Fruit fly (Drosophila melanogaster): ENCODE measurements around the gene sog.

Gene sog

dm6 chrX:15571939-15572338 is 61.3 kb downstream of the sog start, which contains the start of gene CG15643 (continued):
- TF ChIP-seq CoRest (tag; optimal IDR thresholded peaks at IDR 0.05) (no peak), lilli (GFP tag; optimal IDR thresholded peaks at IDR 0.05) (no peak), CG2678 (tag; optimal IDR thresholded peaks at IDR 0.05) (no peak), CG34224 (GFP tag; IDR thresholded peaks at IDR 0.05; ENCODE audit: partially characterized antibody) (peak; percentile 17; the same call in 1 of the 3 replicates), Ptx1 (GFP tag; IDR thresholded peaks at IDR 0.05) (no peak), CG10267 (tag; optimal IDR thresholded peaks at IDR 0.05) (peak; percentile 87), wor (GFP tag; IDR thresholded peaks at IDR 0.05) (no peak), CG9817 (tag; optimal IDR thresholded peaks at IDR 0.05) (no peak), hb (GFP tag; IDR thresholded peaks at IDR 0.05; ENCODE audit: partially characterized antibody) (no peak)

dm6 chrX:15568983-15569370 is 64.3 kb downstream of the sog start, which contains the start of gene CG7860:
CG7860 (plus strand) TSS chrX:15568993.
- TF ChIP-seq rib (GFP tag; IDR thresholded peaks at IDR 0.05) (no peak), MBD-R2 (GFP tag; IDR thresholded peaks at IDR 0.05) (0 out of 2 replicates have a peak, but pooled peaks have one; percentile 12), nom (GFP tag; optimal IDR thresholded peaks at IDR 0.05) (peak; percentile 34), CG18262 (tag; optimal IDR thresholded peaks at IDR 0.05) (peak; percentile 1), dpn (GFP tag; optimal IDR thresholded peaks at IDR 0.05) (no peak), Med (GFP tag) (peak; percentile 26)

- TF ChIP-seq CG18262 (tag; optimal IDR thresholded peaks at IDR 0.05) = peak; percentile 30
- TF ChIP-seq CG9727 (GFP tag; optimal IDR thresholded peaks at IDR 0.05) = peak; percentile 3
- peak; percentile 22 for TF ChIP-seq HHEX (GFP tag; optimal IDR thresholded peaks at IDR 0.05)
- TF ChIP-seq CG4707 (GFP tag; optimal IDR thresholded peaks at IDR 0.05) = peak; percentile 24
- TF ChIP-seq CG12659 (GFP tag; optimal IDR thresholded peaks at IDR 0.05) = peak; percentile 8
- peak; percentile 8 for TF ChIP-seq gem (tag; optimal IDR thresholded peaks at IDR 0.05)
- no peak for TF ChIP-seq pho (GFP tag; optimal IDR thresholded peaks at IDR 0.05)
- peak; percentile 8 for TF ChIP-seq CG12071 (GFP tag; optimal IDR thresholded peaks at IDR 0.05)
- no peak for TF ChIP-seq CG9437 (GFP tag; optimal IDR thresholded peaks at IDR 0.05)
- 0 out of 3 replicates have a peak, but pooled peaks have one; percentile 22 for TF ChIP-seq ci (GFP tag; IDR thresholded peaks at IDR 0.05)
- peak; percentile 94 for TF ChIP-seq D19A (tag; optimal IDR thresholded peaks at IDR 0.05)
- peak; percentile 57 for TF ChIP-seq Med (GFP tag)
- no peak for TF ChIP-seq CG8478 (optimal IDR thresholded peaks at IDR 0.05)
- peak; percentile 5 for TF ChIP-seq CG6813 (GFP tag; optimal IDR thresholded peaks at IDR 0.05)
- TF ChIP-seq pfk (GFP tag; optimal IDR thresholded peaks at IDR 0.05) = no peak
- no peak for TF ChIP-seq CG7745 (tag; optimal IDR thresholded peaks at IDR 0.05)
- TF ChIP-seq ken (GFP tag; IDR thresholded peaks at IDR 0.05) = no peak
- no peak for TF ChIP-seq Mrtf (GFP tag; IDR thresholded peaks at IDR 0.05)
- no peak for TF ChIP-seq Aef1 (GFP tag; IDR thresholded peaks at IDR 0.05)
- no peak for TF ChIP-seq sima (GFP tag; optimal IDR thresholded peaks at IDR 0.05)
- TF ChIP-seq CG8388 (GFP tag; optimal IDR thresholded peaks at IDR 0.05) = no peak
- TF ChIP-seq CG5180 (GFP tag; optimal IDR thresholded peaks at IDR 0.05) = no peak
- TF ChIP-seq CG11398 (GFP tag; optimal IDR thresholded peaks at IDR 0.05) = no peak
- peak; percentile 59 for TF ChIP-seq CG17385 (GFP tag; optimal IDR thresholded peaks at IDR 0.05)
- peak; percentile 1 for TF ChIP-seq nom (GFP tag; optimal IDR thresholded peaks at IDR 0.05)
- TF ChIP-seq CG11504 (tag; optimal IDR thresholded peaks at IDR 0.05) = peak; percentile 29
- no peak for TF ChIP-seq sqz (GFP tag; optimal IDR thresholded peaks at IDR 0.05)
- peak; percentile 39; the same call in 2 of the 3 replicates for TF ChIP-seq CG17361 (GFP tag; IDR thresholded peaks at IDR 0.05)
- TF ChIP-seq CG2712 (tag; optimal IDR thresholded peaks at IDR 0.05) = no peak
- TF ChIP-seq gsb-n (tag; optimal IDR thresholded peaks at IDR 0.05) = no peak
- TF ChIP-seq MTF-1 (GFP tag; optimal IDR thresholded peaks at IDR 0.05; ENCODE audit: borderline replicate concordance) = peak; percentile 18
- TF ChIP-seq bsh (GFP tag; optimal IDR thresholded peaks at IDR 0.05) = peak in 1 of 2 experiments; percentile 18
- TF ChIP-seq kni (GFP tag; optimal IDR thresholded peaks at IDR 0.05) = no peak
Measured at dm6 chrX:15568353-15568982, 64.8 kb downstream of the sog start.
